Fruit fly (Drosophila melanogaster): ENCODE data around the gene CG8664.

DNA sequence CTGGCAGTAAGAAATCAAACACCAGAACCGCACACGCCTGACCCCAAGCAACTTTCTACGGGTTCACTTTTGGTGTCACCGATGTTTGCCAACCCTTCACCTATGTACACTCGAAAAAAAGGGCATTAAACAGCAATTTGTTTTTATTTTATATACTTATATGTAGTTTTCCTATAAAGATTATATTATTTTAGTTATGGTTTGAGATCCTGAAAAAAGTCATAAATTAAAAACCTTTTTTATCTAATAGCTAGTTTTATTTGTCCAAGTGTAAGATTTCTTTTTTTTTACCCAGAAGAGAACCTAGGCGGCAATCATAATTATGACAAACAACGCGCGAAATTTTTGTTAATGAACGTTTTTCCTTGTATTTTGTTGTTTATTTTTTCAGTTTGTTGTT, 10.9 kb upstream of the CG8664 start:
- TF ChIP-seq Lpt (GFP tag; optimal IDR thresholded peaks at IDR 0.05) (no peak), CG11902 (GFP tag; optimal IDR thresholded peaks at IDR 0.05) (no peak), Hr39 (GFP tag; optimal IDR thresholded peaks at IDR 0.05) (no peak), Gug (GFP tag; IDR thresholded peaks at IDR 0.05) (no peak), cyc (GFP tag; optimal IDR thresholded peaks at IDR 0.05) (no peak), CG31627 (GFP tag; optimal IDR thresholded peaks at IDR 0.05) (no peak), achi (GFP tag; optimal IDR thresholded peaks at IDR 0.05) (peak; percentile 9)

Data from whole organism, prepupa.